Worm (Caenorhabditis elegans): Measurements from ENCODE around the gene cbn-1.

DNA sequence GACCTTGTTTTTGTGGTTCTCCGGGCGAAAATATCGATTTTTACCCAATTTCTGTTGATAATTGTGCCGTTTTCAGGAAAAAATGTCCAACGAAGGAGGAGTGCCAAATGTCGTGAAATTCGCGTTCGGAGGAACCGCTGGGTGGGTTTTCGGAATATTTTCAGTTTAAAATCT, 45.9 kb downstream of the cbn-1 start, which contains the start of gene misc-1:
- TF ChIP-seq W03F9.2 (tag; optimal IDR thresholded peaks at IDR 0.05), result no peak
- TF ChIP-seq dao-5 (tag; optimal IDR thresholded peaks at IDR 0.05), result no peak
